Worm (Caenorhabditis elegans): Measurements from ENCODE around the gene srh-243.

DNA sequence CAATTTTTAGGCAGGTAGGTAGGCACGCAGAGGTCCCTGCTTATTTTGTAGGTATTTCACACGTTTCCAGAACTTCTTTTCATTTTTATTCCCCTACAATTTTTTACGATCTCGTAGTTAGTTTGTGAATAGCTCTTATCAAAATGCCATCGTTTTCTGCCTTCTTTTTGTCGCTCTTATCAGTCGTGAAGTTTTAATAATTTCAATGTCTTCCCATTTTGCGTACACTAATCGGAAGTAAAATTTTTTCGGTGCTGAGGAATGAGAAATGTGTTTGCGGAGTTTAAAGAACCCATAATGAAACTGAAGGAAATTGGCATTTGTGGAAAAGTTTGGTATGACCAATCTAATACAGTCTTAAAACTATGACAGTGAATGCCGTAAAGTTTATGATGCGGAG lies 10.1 kb downstream of the srh-243 start:
- TF ChIP-seq ceh-45 (GFP tag; IDR thresholded peaks at IDR 0.05) (no peak), nfya-1 (tag; optimal IDR thresholded peaks at IDR 0.05) (no peak), ceh-19 (GFP tag; optimal IDR thresholded peaks at IDR 0.05) (no peak), ama-1 (optimal IDR thresholded peaks at IDR 0.05) (no peak), ceh-30 (tag; optimal IDR thresholded peaks at IDR 0.05) (no peak), elt-2 (tag; optimal IDR thresholded peaks at IDR 0.05) (peak; percentile 26)
